Fruit fly (Drosophila melanogaster) S2 (cell line): Measurements from ENCODE around the gene Nepl4.

ENCODE experiments used
- CG8478 ChIP-seq: fragments of >200 bp; optimal IDR thresholded peaks from 2 replicates; lab custom pipeline; 2018
- CTCF ChIP-seq, 2 experiments: fragments of >200 bp; optimal IDR thresholded peaks; 2 replicates each; lab custom pipeline; 2018

The Nepl4 gene

dm6 chr2L:6367478-6367932, at the start of gene Nepl4:
Gene Nepl4 (plus strand): TSS chr2L:6367882.
- TF ChIP-seq CG8478 (no peak), CTCF (optimal IDR thresholded peaks at IDR 0.05; lab: Kevin White, UChicago) (no peak)

dm6 chr2L:6319068-6319467, 48.6 kb upstream of the Nepl4 start:
- TF ChIP-seq CTCF (optimal IDR thresholded peaks at IDR 0.05; lab: Kevin White, UChicago) (no peak), CG8478 (no peak)

dm6 chr2L:6323536-6324385, 43.9 kb upstream of the Nepl4 start, which contains the start of gene PDZ-GEF:
Gene PDZ-GEF (plus strand): TSS chr2L:6323767.
- TF ChIP-seq CG8478 (peak; percentile 13), CTCF (optimal IDR thresholded peaks at IDR 0.05; lab: Kevin White, UChicago) (peak; percentile 93 to 96)

- TF ChIP-seq CTCF (optimal IDR thresholded peaks at IDR 0.05; lab: Kevin White, UChicago) (no peak), CG8478 (no peak)
Observed at dm6 chr2L:6324386-6324744, 43.3 kb upstream of the Nepl4 start.

dm6 chr2L:6337843-6338366, 29.8 kb upstream of the Nepl4 start:
- TF ChIP-seq CTCF (optimal IDR thresholded peaks at IDR 0.05; lab: Kevin White, UChicago) (no peak), CG8478 (no peak)

dm6 chr2L:6338367-6338975, 29.2 kb upstream of the Nepl4 start, which contains the start of the genes Pez and Cpr:
Gene Pez (minus strand): TSS chr2L:6338671.
Gene Cpr (plus strand): TSS chr2L:6338836.
- TF ChIP-seq CG8478 (no peak), CTCF (optimal IDR thresholded peaks at IDR 0.05; lab: Kevin White, UChicago) (peak; percentile 94 to 98)

dm6 chr2L:6339010-6339897, 28.4 kb upstream of the Nepl4 start:
- TF ChIP-seq CTCF (optimal IDR thresholded peaks at IDR 0.05; lab: Kevin White, UChicago) (peak; percentile 20 to 23), CG8478 (no peak)

dm6 chr2L:6340222-6340725, 27.4 kb upstream of the Nepl4 start:
- TF ChIP-seq CG8478 (no peak), CTCF (optimal IDR thresholded peaks at IDR 0.05; lab: Kevin White, UChicago) (no peak)

- TF ChIP-seq CG8478, result no peak
- no peak for TF ChIP-seq CTCF (optimal IDR thresholded peaks at IDR 0.05; lab: Kevin White, UChicago)
Observed at dm6 chr2L:6341246-6341645, 26.4 kb upstream of the Nepl4 start.

- TF ChIP-seq CTCF (optimal IDR thresholded peaks at IDR 0.05; lab: Kevin White, UChicago), result peak in 1 of 2 experiments; percentile 35
- no peak for TF ChIP-seq CG8478
Observed at dm6 chr2L:6343084-6343873, 24.4 kb upstream of the Nepl4 start.

dm6 chr2L:6348327-6348726, 19.4 kb upstream of the Nepl4 start, which contains the start of gene CG9497:
Gene CG9497 (minus strand): TSS chr2L:6348427.
- TF ChIP-seq CG8478 (no peak), CTCF (optimal IDR thresholded peaks at IDR 0.05; lab: Kevin White, UChicago) (no peak)

dm6 chr2L:6350984-6351808, 16.5 kb upstream of the Nepl4 start, which contains the start of gene CG9498:
Gene CG9498 (minus strand): TSS chr2L:6351034.
- TF ChIP-seq CG8478 (no peak), CTCF (optimal IDR thresholded peaks at IDR 0.05; lab: Kevin White, UChicago) (no peak)

dm6 chr2L:6351809-6352182, 15.9 kb upstream of the Nepl4 start:
- TF ChIP-seq CG8478 (no peak), CTCF (optimal IDR thresholded peaks at IDR 0.05; lab: Kevin White, UChicago) (no peak)
